Fruit fly (Drosophila melanogaster) whole organism, wandering third instar larva: ENCODE data around the gene CG9396.

Source experiments
- Abd-B ChIP-seq: fragments of >200 bp; optimal IDR thresholded peaks from 2 replicates; lab custom pipeline; 2017; ENCODE audit warnings: missing biosample characterization, missing genetic modification characterization
- CG32264 ChIP-seq: fragments of 200-800 bp; sonication (Bioruptor generic); optimal IDR thresholded peaks from 2 replicates; lab custom pipeline; 2016; ENCODE audit warnings: missing biosample characterization, missing genetic modification characterization
- CG9705 ChIP-seq: fragments of 200-800 bp; sonication (Bioruptor generic); optimal IDR thresholded peaks from 2 replicates; lab custom pipeline; 2018; ENCODE audit warnings: missing biosample characterization, mild to moderate bottlenecking, missing genetic modification characterization
- CrebA ChIP-seq: fragments of 200-800 bp; sonication (Bioruptor generic); optimal IDR thresholded peaks from 2 replicates; lab custom pipeline; 2016; ENCODE audit warnings: missing biosample characterization, mild to moderate bottlenecking, missing genetic modification characterization, borderline replicate concordance
- Dfd ChIP-seq: fragments of >200 bp; optimal IDR thresholded peaks from 2 replicates; lab custom pipeline; 2017; ENCODE audit warnings: missing biosample characterization, missing genetic modification characterization
- Dif ChIP-seq: fragments of 200-275, 200-300 bp; sonication (Bioruptor generic); optimal IDR thresholded peaks from 2 replicates; lab custom pipeline; 2018; ENCODE audit warnings: missing biosample characterization, missing genetic modification characterization; ENCODE audit not compliant: partially characterized antibody
- GATAd ChIP-seq: sonication (Bioruptor generic); optimal IDR thresholded peaks from 2 replicates; lab custom pipeline; 2016; ENCODE audit warnings: missing biosample characterization, missing genetic modification characterization
- HLH106 ChIP-seq: fragments of 200-800 bp; optimal IDR thresholded peaks from 3 replicates; lab custom pipeline; 2019; ENCODE audit warnings: missing biosample characterization, mild to moderate bottlenecking, missing genetic modification characterization, moderate library complexity
- Hnf4 ChIP-seq: fragments of 200-800 bp; sonication (Bioruptor generic); optimal IDR thresholded peaks from 2 replicates; lab custom pipeline; 2016; ENCODE audit warnings: missing biosample characterization, mild to moderate bottlenecking, missing genetic modification characterization
- Hr78 ChIP-seq: fragments of >200 bp; optimal IDR thresholded peaks from 2 replicates; lab custom pipeline; 2017; ENCODE audit warnings: missing biosample characterization, missing genetic modification characterization
- Hr83 ChIP-seq: fragments of 200-300 bp; sonication (Bioruptor generic); optimal IDR thresholded peaks from 2 replicates; lab custom pipeline; 2016; ENCODE audit warnings: missing biosample characterization, mild to moderate bottlenecking, missing genetic modification characterization, moderate library complexity; ENCODE audit not compliant: poor library complexity, severe bottlenecking
- Jra ChIP-seq: sonication (Bioruptor generic); optimal IDR thresholded peaks from 2 replicates; lab custom pipeline; 2016; ENCODE audit warnings: missing biosample characterization, missing genetic modification characterization
- Mio ChIP-seq: sonication (Bioruptor generic); optimal IDR thresholded peaks from 2 replicates; lab custom pipeline; 2016; ENCODE audit warnings: missing biosample characterization, missing genetic modification characterization
- Myc ChIP-seq: fragments of >200 bp; optimal IDR thresholded peaks from 2 replicates; lab custom pipeline; 2017
- N ChIP-seq: fragments of >200 bp; optimal IDR thresholded peaks from 2 replicates; lab custom pipeline; 2018; ENCODE audit warnings: missing biosample characterization, missing external identifiers, missing genetic modification characterization
- OdsH ChIP-seq: fragments of 200-800 bp; sonication (Bioruptor generic); optimal IDR thresholded peaks from 2 replicates; lab custom pipeline; 2016; ENCODE audit warnings: missing biosample characterization, mild to moderate bottlenecking, missing genetic modification characterization
- Rel ChIP-seq, 2 experiments: fragments of 200-800 bp; sonication (Bioruptor generic) in 1 of 2; optimal IDR thresholded peaks; 2 replicates in 1 of 2; 3 replicates in 1 of 2; lab custom pipeline; 2016 to 2019; ENCODE audit warnings: mild to moderate bottlenecking in 2 of 2, missing biosample characterization in 2 of 2, missing genetic modification characterization in 2 of 2, moderate library complexity in 1 of 2
- Sp1 ChIP-seq: fragments of 200-800 bp; sonication (Bioruptor generic); optimal IDR thresholded peaks from 3 replicates; lab custom pipeline; 2019; ENCODE audit warnings: missing biosample characterization, mild to moderate bottlenecking, missing genetic modification characterization, moderate library complexity
- Vsx2 ChIP-seq: fragments of 200-300, 225-300 bp; sonication (Bioruptor generic); optimal IDR thresholded peaks from 2 replicates; lab custom pipeline; 2018; ENCODE audit warnings: missing biosample characterization, missing genetic modification characterization; ENCODE audit not compliant: partially characterized antibody
- br ChIP-seq: fragments of 200-800 bp; sonication (Bioruptor generic); optimal IDR thresholded peaks from 2 replicates; lab custom pipeline; 2016; ENCODE audit warnings: missing biosample characterization, missing genetic modification characterization
- brk ChIP-seq: fragments of 200-800 bp; sonication (Bioruptor generic); optimal IDR thresholded peaks from 2 replicates; lab custom pipeline; 2016; ENCODE audit warnings: missing biosample characterization, mild to moderate bottlenecking, missing genetic modification characterization
- dl ChIP-seq, 2 experiments: fragments of 175-275, 200-275 bp in 1 of 2; fragments of 200-275 bp in 1 of 2; sonication (Bioruptor generic); optimal IDR thresholded peaks; lab custom pipeline; 2018; ENCODE audit warnings: mild to moderate bottlenecking in 2 of 2, missing biosample characterization in 2 of 2, missing genetic modification characterization in 2 of 2, moderate library complexity in 2 of 2; ENCODE audit not compliant: partially characterized antibody in 2 of 2, insufficient read depth in 1 of 2
- dmrt93B ChIP-seq: fragments of 200-800 bp; sonication (Bioruptor generic); optimal IDR thresholded peaks from 2 replicates; lab custom pipeline; 2018; ENCODE audit warnings: missing biosample characterization, mild to moderate bottlenecking, missing genetic modification characterization
- dsf ChIP-seq: sonication (Bioruptor generic); optimal IDR thresholded peaks from 2 replicates; lab custom pipeline; 2016; ENCODE audit warnings: missing biosample characterization, missing genetic modification characterization, borderline replicate concordance
- ey ChIP-seq: fragments of 200-800 bp; sonication (Bioruptor generic); optimal IDR thresholded peaks from 2 replicates; lab custom pipeline; 2016; ENCODE audit warnings: missing biosample characterization, missing genetic modification characterization
- foxo ChIP-seq, 2 experiments: fragments of 200-800 bp; sonication (Bioruptor generic); optimal IDR thresholded peaks; 2 replicates in 1 of 2; 3 replicates in 1 of 2; lab custom pipeline; 2016 to 2017; ENCODE audit warnings: missing biosample characterization in 2 of 2, missing genetic modification characterization in 2 of 2
- fru ChIP-seq: fragments of 200-800 bp; sonication (Bioruptor generic); optimal IDR thresholded peaks from 3 replicates; lab custom pipeline; 2016; ENCODE audit warnings: missing biosample characterization, mild to moderate bottlenecking, missing genetic modification characterization
- h ChIP-seq: fragments of 200-800 bp; sonication (Bioruptor generic); optimal IDR thresholded peaks from 3 replicates; lab custom pipeline; 2016; ENCODE audit warnings: missing biosample characterization, mild to moderate bottlenecking, missing genetic modification characterization
- jim ChIP-seq: fragments of 175-275, 200-325 bp; sonication (Bioruptor generic); optimal IDR thresholded peaks from 2 replicates; lab custom pipeline; 2016; ENCODE audit warnings: missing biosample characterization, mild to moderate bottlenecking, missing genetic modification characterization
- lola ChIP-seq: fragments of >200 bp; optimal IDR thresholded peaks from 2 replicates; lab custom pipeline; 2017; ENCODE audit warnings: missing biosample characterization, missing genetic modification characterization
- pan ChIP-seq: fragments of >200 bp; optimal IDR thresholded peaks from 2 replicates; lab custom pipeline; 2017
- psq ChIP-seq: fragments of 200-800 bp; sonication (Bioruptor generic); optimal IDR thresholded peaks from 3 replicates; lab custom pipeline; 2017; ENCODE audit warnings: missing biosample characterization, mild to moderate bottlenecking, missing genetic modification characterization, moderate library complexity
- rgr ChIP-seq: fragments of 200-800 bp; sonication (Bioruptor generic); optimal IDR thresholded peaks from 3 replicates; lab custom pipeline; 2016; ENCODE audit warnings: missing biosample characterization, mild to moderate bottlenecking, missing genetic modification characterization
- sage ChIP-seq: fragments of 200-800 bp; sonication (Bioruptor generic); optimal IDR thresholded peaks from 2 replicates; lab custom pipeline; 2016; ENCODE audit warnings: missing biosample characterization, mild to moderate bottlenecking, missing genetic modification characterization
- sv ChIP-seq: fragments of 200-800 bp; sonication (Bioruptor generic); optimal IDR thresholded peaks from 3 replicates; lab custom pipeline; 2016; ENCODE audit warnings: missing biosample characterization, missing genetic modification characterization
- tai ChIP-seq: sonication (Bioruptor generic); optimal IDR thresholded peaks from 2 replicates; lab custom pipeline; 2016; ENCODE audit warnings: missing biosample characterization, missing genetic modification characterization
- usp ChIP-seq: fragments of >200 bp; optimal IDR thresholded peaks from 2 replicates; lab custom pipeline; 2017; ENCODE audit warnings: missing biosample characterization, missing genetic modification characterization
- woc ChIP-seq: sonication (Bioruptor generic); optimal IDR thresholded peaks from 2 replicates; lab custom pipeline; 2016; ENCODE audit warnings: missing biosample characterization, mild to moderate bottlenecking, missing genetic modification characterization

CG9396 gene

DNA sequence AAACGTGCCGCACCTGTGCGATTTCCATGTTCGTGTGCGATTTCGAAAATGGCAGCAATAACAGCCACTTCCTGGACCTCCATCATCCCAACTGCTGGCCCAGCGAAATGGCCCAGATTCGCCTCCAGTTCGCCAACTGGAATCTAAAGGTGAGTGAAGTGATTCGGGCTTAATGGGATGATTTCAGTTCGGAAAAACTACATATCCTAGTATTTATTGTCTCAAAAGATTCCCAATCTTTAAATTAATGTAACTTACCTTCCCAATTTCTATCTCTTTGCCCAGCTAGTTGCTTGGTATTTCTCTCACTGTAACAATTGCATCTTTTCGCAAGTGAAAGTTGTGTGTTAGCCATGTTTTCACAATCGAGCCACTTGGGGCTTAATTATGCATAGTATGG, 10.6 kb upstream of the CG9396 start:
- TF ChIP-seq Sp1 (GFP tag; lab: Kevin White, UChicago) = no peak
- TF ChIP-seq Mio = no peak
- no peak for TF ChIP-seq psq
- no peak for TF ChIP-seq dmrt93B (GFP tag; lab: Kevin White, UChicago)

DNA sequence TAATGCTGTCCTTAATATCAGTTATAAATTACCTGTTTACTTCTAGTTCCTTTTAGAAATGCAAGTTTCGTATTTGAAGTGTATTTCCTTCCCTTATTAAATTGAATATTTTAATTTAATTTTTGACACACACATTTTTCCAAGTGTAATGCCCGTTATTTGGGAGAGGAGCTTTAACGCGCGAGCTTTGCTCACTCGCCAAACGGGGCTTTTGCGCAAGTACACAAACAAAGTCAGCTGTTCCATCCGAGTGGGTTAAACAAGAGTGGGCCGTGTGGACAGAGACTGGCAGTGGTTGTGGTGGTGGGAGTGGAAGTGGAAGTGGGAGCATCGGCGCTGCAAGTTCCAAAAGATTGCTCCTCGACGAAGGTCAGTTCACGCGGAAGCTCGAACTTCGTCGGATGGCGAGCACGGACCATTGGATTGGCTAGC, 9.7 kb upstream of the CG9396 start, which contains the start of gene CG8301:
CG8301 (plus strand) TSS at position 218 of the 432 bp plus-strand sequence.
- peak; percentile 15 for TF ChIP-seq h
- no peak for TF ChIP-seq Rel (GFP tag; optimal IDR thresholded peaks at IDR 0.05; lab: Kevin White, UChicago)
- TF ChIP-seq Rel (tag; optimal IDR thresholded peaks at IDR 0.05; lab: Kevin White, UChicago) = peak; percentile 41
- no peak for TF ChIP-seq Abd-B (GFP tag; lab: Kevin White, UChicago)
- TF ChIP-seq rgr (GFP tag; lab: Kevin White, UChicago) = no peak
- peak; percentile 19 for TF ChIP-seq HLH106 (tag; lab: Kevin White, UChicago)
- peak in 1 of 2 experiments; percentile 12 for TF ChIP-seq foxo (GFP tag; optimal IDR thresholded peaks at IDR 0.05; lab: Kevin White, UChicago)

DNA sequence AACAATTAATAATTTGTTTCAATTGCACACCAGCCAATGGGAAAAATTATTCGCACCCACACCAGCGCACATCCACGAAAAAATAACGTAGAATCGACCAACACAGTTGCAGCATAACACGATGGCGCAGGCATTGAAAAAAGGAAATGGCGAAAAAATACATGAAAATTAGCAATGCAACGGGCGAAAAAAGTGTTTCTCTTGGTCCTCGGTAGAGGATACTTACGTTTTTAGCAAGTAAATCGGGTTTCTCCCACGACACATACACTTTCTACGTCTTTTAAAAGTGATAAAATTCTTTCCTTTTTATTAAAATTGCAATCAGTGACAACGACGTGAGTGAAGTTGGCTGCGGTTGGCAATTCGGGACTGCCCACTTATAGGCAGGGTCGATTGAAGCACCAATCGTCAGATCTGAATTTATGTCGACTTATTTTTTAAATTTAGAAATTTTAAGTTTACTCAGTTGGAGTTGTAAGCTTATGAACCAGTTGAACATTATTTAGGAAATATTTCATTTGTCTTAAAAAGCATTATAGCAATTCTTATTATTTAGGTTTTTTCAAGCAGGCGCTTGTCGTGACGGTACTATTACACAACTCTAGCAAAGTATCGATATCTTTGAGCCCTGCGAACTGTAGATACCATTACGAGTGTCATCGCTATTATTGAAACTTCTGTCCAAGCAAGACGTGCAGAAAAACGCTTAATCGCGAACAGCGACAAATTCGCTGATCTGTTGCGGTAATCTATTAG, 6.1 kb upstream of the CG9396 start, which contains the start of the genes Kap-alpha3 and Son:
Kap-alpha3 (minus strand) TSS at position 352 of the 756 bp plus-strand sequence.
Son (plus strand) TSS at position 661 of the 756 bp plus-strand sequence.
- TF ChIP-seq CG32264 (GFP tag; lab: Kevin White, UChicago) = peak; percentile 84
- TF ChIP-seq HLH106 (tag; lab: Kevin White, UChicago) = peak; percentile 90
- TF ChIP-seq fru (GFP tag; lab: Kevin White, UChicago) = peak; percentile 91
- peak; percentile 92 for TF ChIP-seq h
- no peak for TF ChIP-seq Abd-B (GFP tag; lab: Kevin White, UChicago)
- peak; percentile 33 for TF ChIP-seq GATAd
- TF ChIP-seq dl (GFP tag; optimal IDR thresholded peaks at IDR 0.05; lab: Kevin White, UChicago; ENCODE audit: insufficient read depth in 1 of 2, partially characterized antibody in 2 of 2) = no peak
- TF ChIP-seq Myc (lab: Kevin White, UChicago) = peak; percentile 80
- peak; percentile 93 for TF ChIP-seq Hnf4 (GFP tag; lab: Kevin White, UChicago)
- peak; percentile 91 for TF ChIP-seq Sp1 (GFP tag; lab: Kevin White, UChicago)
- peak; percentile 95 for TF ChIP-seq CG9705 (GFP tag; lab: Kevin White, UChicago)
- TF ChIP-seq lola (GFP tag; lab: Kevin White, UChicago) = no peak
- peak; percentile 91 for TF ChIP-seq br (GFP tag; lab: Kevin White, UChicago)
- peak; percentile 79 for TF ChIP-seq Mio
- TF ChIP-seq Hr83 (GFP tag; lab: Kevin White, UChicago) = peak; percentile 83
- TF ChIP-seq Hr78 (GFP tag; lab: Kevin White, UChicago) = no peak
- TF ChIP-seq tai (GFP tag; lab: Kevin White, UChicago) = no peak
- no peak for TF ChIP-seq N (GFP tag; lab: Kevin White, UChicago)
- no peak for TF ChIP-seq CrebA (GFP tag; lab: Kevin White, UChicago)
- peak; percentile 86 for TF ChIP-seq ey (GFP tag; lab: Kevin White, UChicago)
- TF ChIP-seq psq = peak; percentile 80
- TF ChIP-seq usp (GFP tag; lab: Kevin White, UChicago) = no peak
- peak; percentile 94 for TF ChIP-seq rgr (GFP tag; lab: Kevin White, UChicago)
- TF ChIP-seq Vsx2 (GFP tag; lab: Kevin White, UChicago) = no peak
- peak; percentile 93 for TF ChIP-seq woc (GFP tag; lab: Kevin White, UChicago)
- TF ChIP-seq OdsH (GFP tag; lab: Kevin White, UChicago) = peak; percentile 82
- TF ChIP-seq Dfd (GFP tag; lab: Kevin White, UChicago) = no peak
- peak; percentile 58 to 92 for TF ChIP-seq foxo (GFP tag; optimal IDR thresholded peaks at IDR 0.05; lab: Kevin White, UChicago)
- peak; percentile 91 for TF ChIP-seq sv (GFP tag; lab: Kevin White, UChicago)
- no peak for TF ChIP-seq brk (GFP tag; lab: Kevin White, UChicago)
- peak; percentile 65 for TF ChIP-seq sage (GFP tag; lab: Kevin White, UChicago)
- TF ChIP-seq Rel (GFP tag; optimal IDR thresholded peaks at IDR 0.05; lab: Kevin White, UChicago) = no peak
- peak; percentile 90 for TF ChIP-seq Rel (tag; optimal IDR thresholded peaks at IDR 0.05; lab: Kevin White, UChicago)
- no peak for TF ChIP-seq pan
- TF ChIP-seq dmrt93B (GFP tag; lab: Kevin White, UChicago) = peak; percentile 96
- no peak for TF ChIP-seq Dif (GFP tag; lab: Kevin White, UChicago)
- TF ChIP-seq Jra (GFP tag; lab: Kevin White, UChicago) = peak; percentile 88
- TF ChIP-seq dsf (GFP tag; lab: Kevin White, UChicago) = peak; percentile 82
- no peak for TF ChIP-seq jim (GFP tag; lab: Kevin White, UChicago)
